Fruit fly (Drosophila melanogaster) whole organism, embryonic: ENCODE measurements around the gene CG32271.
A peak's percentile ranks its signal among the peaks of the same experiment; 100 is the strongest.

Experiments
- Adf1 ChIP-seq: fragments of 200-800 bp; sonication (Bioruptor generic); IDR thresholded peaks from 2 replicates; pipeline ENCODE4 v1.3.6; 2022; ENCODE audit warnings: missing biosample characterization, missing genetic modification characterization
- Atf-2 ChIP-seq: fragments of 200-800 bp; sonication (Bioruptor generic); optimal IDR thresholded peaks from 2 replicates; lab custom pipeline; 2016; ENCODE audit warnings: missing biosample characterization, missing genetic modification characterization
- CG10366 ChIP-seq: fragments of 200-800 bp; sonication (Bioruptor generic); IDR thresholded peaks from 2 replicates; pipeline ENCODE4 v1.3.6; 2022; ENCODE audit warnings: missing biosample characterization, missing genetic modification characterization
- CG10959 ChIP-seq: fragments of 200-800 bp; sonication (Bioruptor generic); IDR thresholded peaks from 2 replicates; pipeline ENCODE4 v1.3.6; 2022; ENCODE audit warnings: missing biosample characterization, missing genetic modification characterization
- CG12104 ChIP-seq: fragments of 200-800 bp; sonication (Bioruptor generic); optimal IDR thresholded peaks from 3 replicates; lab custom pipeline; 2016; ENCODE audit warnings: missing biosample characterization, missing genetic modification characterization
- CG12219 ChIP-seq: fragments of 200-800 bp; sonication (Bioruptor generic); optimal IDR thresholded peaks from 3 replicates; lab custom pipeline; 2018; ENCODE audit warnings: missing biosample characterization, mild to moderate bottlenecking, missing genetic modification characterization
- CG12659 ChIP-seq: fragments of 200-800 bp; sonication (Bioruptor generic); optimal IDR thresholded peaks from 3 replicates; lab custom pipeline; 2017; ENCODE audit warnings: mild to moderate bottlenecking, missing biosample characterization, missing genetic modification reagents, missing genetic modification characterization
- CG12942 ChIP-seq: fragments of 200-800 bp; sonication (Bioruptor generic); optimal IDR thresholded peaks from 3 replicates; lab custom pipeline; 2016; ENCODE audit warnings: missing biosample characterization, missing genetic modification characterization
- CG13775 ChIP-seq: fragments of 200-800 bp; sonication (Bioruptor generic); optimal IDR thresholded peaks from 3 replicates; lab custom pipeline; 2017; ENCODE audit warnings: missing biosample characterization, mild to moderate bottlenecking, missing genetic modification characterization
- CG14050 ChIP-seq: fragments of 200-800 bp; sonication (Bioruptor generic); IDR thresholded peaks from 3 replicates; pipeline ENCODE4 v1.3.6; 2022; ENCODE audit warnings: missing biosample characterization, missing genetic modification characterization
- CG14965 ChIP-seq: fragments of 200-800 bp; sonication (Bioruptor generic); optimal IDR thresholded peaks from 2 replicates; lab custom pipeline; 2016; ENCODE audit warnings: missing biosample characterization, missing genetic modification characterization, borderline replicate concordance
- CG15073 ChIP-seq: fragments of 200-800 bp; sonication (Bioruptor generic); optimal IDR thresholded peaks from 2 replicates; lab custom pipeline; 2016; ENCODE audit warnings: missing biosample characterization, missing genetic modification characterization
- CG15601 ChIP-seq: fragments of 200-800 bp; sonication (Bioruptor generic); optimal IDR thresholded peaks from 3 replicates; lab custom pipeline; 2019; ENCODE audit warnings: missing biosample characterization, mild to moderate bottlenecking, missing genetic modification characterization, moderate library complexity
- CG16779 ChIP-seq: fragments of 200-800 bp; sonication (Bioruptor generic); IDR thresholded peaks from 2 replicates; pipeline ENCODE4 v1.3.6; 2022; ENCODE audit warnings: missing biosample characterization, missing genetic modification characterization
- CG17802 ChIP-seq: fragments of 200-800 bp; sonication (Bioruptor generic); optimal IDR thresholded peaks from 2 replicates; lab custom pipeline; 2018; ENCODE audit warnings: missing biosample characterization, mild to moderate bottlenecking, missing genetic modification characterization, moderate library complexity
- CG2889 ChIP-seq: fragments of 200-800 bp; sonication (Bioruptor generic); IDR thresholded peaks from 3 replicates; pipeline ENCODE4 v1.3.6; 2022; ENCODE audit warnings: missing biosample characterization, missing genetic modification characterization
- CG30431 ChIP-seq: fragments of 200-800 bp; sonication (Bioruptor generic); optimal IDR thresholded peaks from 2 replicates; lab custom pipeline; 2017; ENCODE audit warnings: missing biosample characterization, missing genetic modification characterization
- CG31388 ChIP-seq: fragments of 200-800 bp; sonication (Bioruptor generic); optimal IDR thresholded peaks from 2 replicates; lab custom pipeline; 2016; ENCODE audit warnings: missing biosample characterization, missing genetic modification characterization
- CG4617 ChIP-seq: fragments of 200-800 bp; sonication (Bioruptor generic); optimal IDR thresholded peaks from 3 replicates; lab custom pipeline; 2016; ENCODE audit warnings: missing biosample characterization, missing genetic modification characterization, borderline replicate concordance
- CG6175 ChIP-seq: fragments of 200-800 bp; sonication (Bioruptor generic); IDR thresholded peaks from 3 replicates; pipeline ENCODE4 v1.3.6; 2022; ENCODE audit warnings: missing biosample characterization, missing genetic modification characterization
- CG6765 ChIP-seq: fragments of 200-800 bp; sonication (Bioruptor generic); optimal IDR thresholded peaks from 3 replicates; lab custom pipeline; 2017; ENCODE audit warnings: missing biosample characterization, mild to moderate bottlenecking, missing genetic modification characterization
- CG7357 ChIP-seq: fragments of 200-800 bp; sonication (Bioruptor generic); IDR thresholded peaks from 3 replicates; pipeline ENCODE4 v1.3.6; 2022; ENCODE audit warnings: missing biosample characterization, missing genetic modification characterization
- CG7556 ChIP-seq: fragments of 200-800 bp; sonication (Bioruptor generic); optimal IDR thresholded peaks from 2 replicates; lab custom pipeline; 2017; ENCODE audit warnings: missing biosample characterization, mild to moderate bottlenecking, missing genetic modification characterization
- CG8290 ChIP-seq, 3 experiments: fragments of 200-800 bp; sonication (Bioruptor generic); optimal IDR thresholded peaks; 2 replicates each; lab custom pipeline; 2016 to 2019; ENCODE audit warnings: missing biosample characterization in 3 of 3, missing genetic modification characterization in 3 of 3, mild to moderate bottlenecking in 2 of 3, moderate library complexity in 1 of 3
- CG9215 ChIP-seq: fragments of 200-800 bp; sonication (Bioruptor generic); IDR thresholded peaks from 2 replicates; pipeline ENCODE4 v1.3.6; 2022; ENCODE audit warnings: missing biosample characterization, missing genetic modification characterization
- CG9437 ChIP-seq: fragments of 200-800 bp; sonication (Bioruptor generic); optimal IDR thresholded peaks from 2 replicates; lab custom pipeline; 2018; ENCODE audit warnings: missing biosample characterization, mild to moderate bottlenecking, missing genetic modification characterization
- Camta ChIP-seq: fragments of 200-800 bp; sonication (Bioruptor generic); optimal IDR thresholded peaks from 2 replicates; lab custom pipeline; 2016; ENCODE audit warnings: missing biosample characterization, missing genetic modification characterization
- CkIIα-i1 ChIP-seq: fragments of 200-800 bp; sonication (Bioruptor generic); IDR thresholded peaks from 2 replicates; pipeline ENCODE4 v1.3.6; 2022; ENCODE audit warnings: missing biosample characterization, missing genetic modification characterization
- CoRest ChIP-seq: fragments of 200-800 bp; sonication (Bioruptor generic); optimal IDR thresholded peaks from 3 replicates; lab custom pipeline; 2018; ENCODE audit warnings: missing biosample characterization, mild to moderate bottlenecking, missing genetic modification characterization, moderate library complexity
- Doc3 ChIP-seq: fragments of 200-800 bp; sonication (Bioruptor generic); IDR thresholded peaks from 3 replicates; pipeline ENCODE4 v1.3.6; 2022; ENCODE audit warnings: missing biosample characterization, missing genetic modification characterization; ENCODE audit not compliant: partially characterized antibody
- Dref ChIP-seq: fragments of 200-800 bp; sonication (Bioruptor generic); IDR thresholded peaks from 2 replicates; pipeline ENCODE4 v1.3.6; 2022; ENCODE audit warnings: missing biosample characterization, missing genetic modification characterization
- ERR ChIP-seq: fragments of 200-800 bp; sonication (Bioruptor generic); optimal IDR thresholded peaks from 2 replicates; lab custom pipeline; 2016; ENCODE audit warnings: missing biosample characterization, missing genetic modification characterization
- GATAe ChIP-seq: fragments of 200-800 bp; sonication (Bioruptor generic); conservative IDR thresholded peaks from 2 replicates; pipeline ENCODE4 v1.3.6; 2022; ENCODE audit warnings: missing biosample characterization, missing genetic modification characterization
- Hey ChIP-seq: fragments of 200-800 bp; sonication (Bioruptor generic); optimal IDR thresholded peaks from 3 replicates; lab custom pipeline; 2018; ENCODE audit warnings: missing biosample characterization, mild to moderate bottlenecking, missing genetic modification characterization
- Hr78 ChIP-seq, 2 experiments: fragments of 200-800 bp in 1 of 2; fragments of >200 bp in 1 of 2; sonication (Bioruptor generic) in 1 of 2; optimal IDR thresholded peaks; 2 replicates each; lab custom pipeline; 2017 to 2019; ENCODE audit warnings: missing biosample characterization in 2 of 2, missing genetic modification characterization in 2 of 2, mild to moderate bottlenecking in 1 of 2, moderate library complexity in 1 of 2
- Oli ChIP-seq: fragments of 200-800 bp; sonication (Bioruptor generic); optimal IDR thresholded peaks from 2 replicates; lab custom pipeline; 2018; ENCODE audit warnings: missing biosample characterization, mild to moderate bottlenecking, missing genetic modification characterization, moderate library complexity
- Spps ChIP-seq: fragments of 200-800 bp; sonication (Bioruptor generic); optimal IDR thresholded peaks from 2 replicates; lab custom pipeline; 2018; ENCODE audit warnings: missing biosample characterization, mild to moderate bottlenecking, missing genetic modification characterization
- cato ChIP-seq: fragments of 200-800 bp; sonication (Bioruptor generic); optimal IDR thresholded peaks from 2 replicates; lab custom pipeline; 2016; ENCODE audit warnings: missing biosample characterization, missing genetic modification characterization, borderline replicate concordance
- dimm ChIP-seq: fragments of 200-800 bp; sonication (Bioruptor generic); IDR thresholded peaks from 2 replicates; pipeline ENCODE4 v1.3.6; 2022; ENCODE audit warnings: missing biosample characterization, missing genetic modification characterization
- ftz-f1 ChIP-seq: fragments of 200-800 bp; sonication (Bioruptor generic); optimal IDR thresholded peaks from 2 replicates; lab custom pipeline; 2016; ENCODE audit warnings: missing biosample characterization, missing genetic modification characterization
- luna ChIP-seq: fragments of 200-800 bp; sonication (Bioruptor generic); optimal IDR thresholded peaks from 2 replicates; lab custom pipeline; 2016; ENCODE audit warnings: missing biosample characterization, missing genetic modification characterization
- ro ChIP-seq: fragments of 200-800 bp; sonication (Bioruptor generic); IDR thresholded peaks from 2 replicates; pipeline ENCODE4 v1.3.6; 2022; ENCODE audit warnings: missing biosample characterization, missing genetic modification characterization
- slbo ChIP-seq: fragments of 200-800 bp; sonication (Bioruptor generic); IDR thresholded peaks from 2 replicates; pipeline ENCODE4 v1.3.6; 2022; ENCODE audit warnings: missing biosample characterization, missing genetic modification characterization
- sqz ChIP-seq: fragments of 200-800 bp; sonication (Bioruptor generic); optimal IDR thresholded peaks from 3 replicates; lab custom pipeline; 2018; ENCODE audit warnings: missing biosample characterization, mild to moderate bottlenecking, missing genetic modification characterization
- stc ChIP-seq: fragments of 200-800 bp; sonication (Bioruptor generic); IDR thresholded peaks from 2 replicates; pipeline ENCODE4 v1.3.6; 2022; ENCODE audit warnings: missing biosample characterization, missing genetic modification characterization
- stwl ChIP-seq: fragments of 200-800 bp; sonication (Bioruptor generic); optimal IDR thresholded peaks from 3 replicates; lab custom pipeline; 2018; ENCODE audit warnings: missing biosample characterization, mild to moderate bottlenecking, missing genetic modification characterization, moderate library complexity
- tna ChIP-seq: fragments of 200-800 bp; sonication (Bioruptor generic); IDR thresholded peaks from 2 replicates; pipeline ENCODE4 v1.3.6; 2022; ENCODE audit warnings: missing biosample characterization, missing genetic modification characterization; ENCODE audit not compliant: partially characterized antibody
- zfh1 ChIP-seq: fragments of 200-800 bp; sonication (Bioruptor generic); IDR thresholded peaks from 3 replicates; pipeline ENCODE4 v1.3.6; 2022; ENCODE audit warnings: missing biosample characterization, missing genetic modification characterization

CG32271 gene

DNA sequence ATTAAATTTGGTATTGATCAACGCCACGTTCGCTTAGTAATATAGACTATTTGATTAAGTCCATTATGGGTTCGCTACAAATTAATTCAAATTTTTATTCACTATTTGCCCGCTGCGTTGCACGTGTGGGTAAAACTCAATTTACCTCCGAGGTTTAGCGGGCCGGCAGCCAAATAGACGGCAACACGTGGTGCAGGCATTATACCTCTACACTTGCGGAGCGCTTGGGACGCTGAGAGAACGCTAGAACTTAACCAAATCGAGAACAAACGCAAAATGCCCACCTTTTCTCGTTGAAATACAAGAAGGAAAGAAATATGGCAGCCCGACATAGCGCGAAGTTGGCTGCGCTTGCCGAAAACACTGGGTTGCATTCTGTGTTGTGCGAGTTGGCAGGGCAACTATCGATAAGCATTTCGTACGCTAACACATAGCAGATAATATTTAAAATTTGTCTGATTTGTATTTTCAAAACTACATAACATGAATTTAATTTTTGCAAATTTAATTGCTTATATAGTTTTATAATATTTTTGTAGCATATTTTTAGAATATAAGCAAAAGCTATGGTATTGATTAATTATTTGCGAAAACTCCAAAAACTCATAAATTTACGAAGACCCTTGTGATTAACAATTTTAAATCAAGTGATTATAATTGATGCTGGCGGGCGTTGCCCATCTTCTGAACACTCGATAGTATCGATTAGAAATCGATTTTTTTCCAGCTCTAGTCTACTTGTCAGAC, 19.9 kb upstream of the CG32271 start, which contains the start of the genes RpL28 and eIF1 (continued):
- peak; percentile 93 for TF ChIP-seq CG8290 (GFP tag; optimal IDR thresholded peaks at IDR 0.05; lab: Kevin White, UChicago)
- peak; percentile 89 to 97 for TF ChIP-seq CG8290 (tag; optimal IDR thresholded peaks at IDR 0.05; lab: Kevin White, UChicago)
- TF ChIP-seq stwl (tag; lab: Kevin White, UChicago), result peak; percentile 60
- TF ChIP-seq CG4617 (GFP tag; lab: Kevin White, UChicago), result peak; percentile 88
- TF ChIP-seq zfh1, result peak; percentile 93
- TF ChIP-seq CG14965 (GFP tag; lab: Kevin White, UChicago), result peak; percentile 74
- peak; percentile 36 for TF ChIP-seq Spps (tag; lab: Kevin White, UChicago)
- TF ChIP-seq tna, result no peak; the same call in 1 of the 2 replicates
- TF ChIP-seq CG6175 (GFP tag; lab: Robert Waterston, UW), result peak; percentile 83; the same call in 2 of the 3 replicates
- peak; percentile 57; the same call in 1 of the 2 replicates for TF ChIP-seq ro
- TF ChIP-seq CG9215 (GFP tag; lab: Robert Waterston, UW), result peak; percentile 83
- peak; percentile 81 for TF ChIP-seq Doc3 (GFP tag; lab: Robert Waterston, UW)
- TF ChIP-seq Hr78 (GFP tag; optimal IDR thresholded peaks at IDR 0.05; lab: Kevin White, UChicago), result peak in 1 of 2 experiments; percentile 43
- TF ChIP-seq stc (GFP tag; lab: Robert Waterston, UW), result peak; percentile 79
- peak; percentile 81 for TF ChIP-seq Atf-2 (GFP tag; lab: Kevin White, UChicago)
- peak; percentile 85 for TF ChIP-seq CG12942 (GFP tag; lab: Kevin White, UChicago)
- peak; percentile 64 for TF ChIP-seq CG7357 (GFP tag; lab: Robert Waterston, UW)
- peak; percentile 87 for TF ChIP-seq CG12219
- TF ChIP-seq CG16779, result peak; percentile 84
- peak; percentile 97 for TF ChIP-seq CG12659
- peak; percentile 86 for TF ChIP-seq CG9437
- peak; percentile 85 for TF ChIP-seq CG14050 (GFP tag; lab: Robert Waterston, UW)
- TF ChIP-seq CG17802, result peak; percentile 89
- TF ChIP-seq GATAe (GFP tag; lab: Robert Waterston, UW), result peak; percentile 56
- TF ChIP-seq cato (GFP tag; lab: Kevin White, UChicago), result peak; percentile 86
- peak; percentile 58 for TF ChIP-seq Adf1 (GFP tag; lab: Robert Waterston, UW)
- TF ChIP-seq ftz-f1 (GFP tag; lab: Kevin White, UChicago), result peak; percentile 52
- peak; percentile 61; the same call in 2 of the 3 replicates for TF ChIP-seq CG2889 (GFP tag; lab: Robert Waterston, UW)
- peak; percentile 87 for TF ChIP-seq CG10366 (GFP tag; lab: Robert Waterston, UW)
- peak; percentile 88 for TF ChIP-seq CoRest (tag; lab: Kevin White, UChicago)
- peak; percentile 91 for TF ChIP-seq Hey
- peak; percentile 33; the same call in 1 of the 2 replicates for TF ChIP-seq CkIIα-i1 (GFP tag; lab: Robert Waterston, UW)
- peak; percentile 92 for TF ChIP-seq luna (GFP tag; lab: Kevin White, UChicago)
- peak; percentile 91 for TF ChIP-seq CG30431 (GFP tag; lab: Kevin White, UChicago)
- peak; percentile 60 for TF ChIP-seq ERR (GFP tag; lab: Kevin White, UChicago)
- TF ChIP-seq slbo (GFP tag; lab: Robert Waterston, UW), result peak; percentile 91
- TF ChIP-seq CG13775 (GFP tag; lab: Kevin White, UChicago), result peak; percentile 98
- no peak for TF ChIP-seq CG15073
- peak; percentile 96 for TF ChIP-seq CG12104
- peak; percentile 84 for TF ChIP-seq CG15601 (tag; lab: Kevin White, UChicago)
- 0 out of 2 replicates have a peak, but pooled peaks have one; percentile 17 for TF ChIP-seq dimm (GFP tag; lab: Robert Waterston, UW)
- peak; percentile 68 for TF ChIP-seq CG31388 (GFP tag; lab: Kevin White, UChicago)
- TF ChIP-seq sqz (GFP tag; lab: Kevin White, UChicago), result peak; percentile 86
- peak; percentile 13 for TF ChIP-seq Oli (tag; lab: Kevin White, UChicago)
- peak; percentile 78 for TF ChIP-seq CG10959 (GFP tag; lab: Robert Waterston, UW)
- TF ChIP-seq CG7556 (GFP tag; lab: Kevin White, UChicago), result peak; percentile 85
- TF ChIP-seq Camta (GFP tag; lab: Kevin White, UChicago), result peak; percentile 91
- peak; percentile 72 for TF ChIP-seq Dref (GFP tag; lab: Robert Waterston, UW)
- TF ChIP-seq CG6765 (GFP tag; lab: Kevin White, UChicago), result peak; percentile 95
